Fruit fly (Drosophila melanogaster) whole organism, embryonic: ENCODE measurements around the gene CG45079.

Experiments
- Adf1 ChIP-seq: fragments of 200-800 bp; sonication (Bioruptor generic); IDR thresholded peaks from 2 replicates; pipeline ENCODE4 v1.3.6; 2022; ENCODE audit warnings: missing biosample characterization, missing genetic modification characterization
- Antp ChIP-seq: fragments of 200-800 bp; sonication (Bioruptor generic); optimal IDR thresholded peaks from 3 replicates; lab custom pipeline; 2016; ENCODE audit warnings: missing biosample characterization, missing genetic modification characterization
- Awh ChIP-seq: fragments of 200-800 bp; sonication (Bioruptor generic); IDR thresholded peaks from 2 replicates; pipeline ENCODE4, ENCODE4 v1.3.6; 2022; ENCODE audit warnings: missing biosample characterization, missing genetic modification characterization
- Bteb2 ChIP-seq: fragments of 200-800 bp; sonication (Bioruptor generic); optimal IDR thresholded peaks from 2 replicates; lab custom pipeline; 2016; ENCODE audit warnings: missing biosample characterization, missing genetic modification characterization
- CG10267 ChIP-seq: fragments of 200-800 bp; sonication (Bioruptor generic); optimal IDR thresholded peaks from 2 replicates; lab custom pipeline; 2018; ENCODE audit warnings: missing biosample characterization, mild to moderate bottlenecking, missing genetic modification characterization, moderate library complexity
- CG10321 ChIP-seq: fragments of 200-800 bp; sonication (Bioruptor generic); IDR thresholded peaks from 2 replicates; pipeline ENCODE4 v1.3.6; 2022; ENCODE audit warnings: missing biosample characterization, missing genetic modification characterization
- CG11504 ChIP-seq: fragments of 200-800 bp; sonication (Bioruptor generic); optimal IDR thresholded peaks from 3 replicates; lab custom pipeline; 2019; ENCODE audit warnings: missing biosample characterization, mild to moderate bottlenecking, missing genetic modification characterization, moderate library complexity
- CG12219 ChIP-seq: fragments of 200-800 bp; sonication (Bioruptor generic); optimal IDR thresholded peaks from 3 replicates; lab custom pipeline; 2018; ENCODE audit warnings: missing biosample characterization, mild to moderate bottlenecking, missing genetic modification characterization
- CG1233 ChIP-seq: fragments of 200-800 bp; sonication (Bioruptor generic); optimal IDR thresholded peaks from 4 replicates; lab custom pipeline; 2018; ENCODE audit warnings: missing biosample characterization, mild to moderate bottlenecking, missing genetic modification characterization
- CG1529 ChIP-seq: fragments of 200-800 bp; sonication (Bioruptor generic); optimal IDR thresholded peaks from 3 replicates; lab custom pipeline; 2018; ENCODE audit warnings: missing biosample characterization, missing genetic modification characterization
- CG1603 ChIP-seq: fragments of 200-800 bp; sonication (Bioruptor generic); optimal IDR thresholded peaks from 2 replicates; lab custom pipeline; 2019; ENCODE audit warnings: missing biosample characterization, mild to moderate bottlenecking, missing genetic modification characterization, moderate library complexity
- CG17359 ChIP-seq: fragments of 200-800 bp; sonication (Bioruptor generic); optimal IDR thresholded peaks from 3 replicates; lab custom pipeline; 2018; ENCODE audit warnings: missing biosample characterization, mild to moderate bottlenecking, missing genetic modification characterization, moderate library complexity
- CG17361 ChIP-seq: fragments of 200-800 bp; sonication (Bioruptor generic); IDR thresholded peaks from 3 replicates; pipeline ENCODE4 v1.3.6; 2022; ENCODE audit warnings: missing biosample characterization, missing genetic modification characterization
- CG31388 ChIP-seq: fragments of 200-800 bp; sonication (Bioruptor generic); optimal IDR thresholded peaks from 2 replicates; lab custom pipeline; 2016; ENCODE audit warnings: missing biosample characterization, missing genetic modification characterization
- CG31441 ChIP-seq: fragments of 200-800 bp; sonication (Bioruptor generic); IDR thresholded peaks from 2 replicates; pipeline ENCODE4 v1.3.6; 2022; ENCODE audit warnings: missing biosample characterization, missing genetic modification characterization
- CG32767 ChIP-seq: fragments of 200-800 bp; sonication (Bioruptor generic); IDR thresholded peaks from 2 replicates; pipeline ENCODE4 v1.3.6; 2022; ENCODE audit warnings: missing biosample characterization, missing genetic modification characterization
- CG4820 ChIP-seq: fragments of 200-800 bp; sonication (Bioruptor generic); optimal IDR thresholded peaks from 3 replicates; lab custom pipeline; 2016; ENCODE audit warnings: missing biosample characterization, missing genetic modification characterization
- CG6175 ChIP-seq: fragments of 200-800 bp; sonication (Bioruptor generic); IDR thresholded peaks from 3 replicates; pipeline ENCODE4 v1.3.6; 2022; ENCODE audit warnings: missing biosample characterization, missing genetic modification characterization
- CG7839 ChIP-seq: fragments of 200-800 bp; sonication (Bioruptor generic); optimal IDR thresholded peaks from 3 replicates; lab custom pipeline; 2018; ENCODE audit warnings: missing biosample characterization, mild to moderate bottlenecking, missing genetic modification characterization, moderate library complexity
- CG8281 ChIP-seq: fragments of 200-800 bp; sonication (Bioruptor generic); optimal IDR thresholded peaks from 2 replicates; lab custom pipeline; 2018; ENCODE audit warnings: missing biosample characterization, mild to moderate bottlenecking, missing genetic modification characterization, moderate library complexity
- CG8359 ChIP-seq: fragments of 200-800 bp; sonication (Bioruptor generic); optimal IDR thresholded peaks from 2 replicates; lab custom pipeline; 2017; ENCODE audit warnings: missing biosample characterization, mild to moderate bottlenecking, missing genetic modification characterization, borderline replicate concordance
- Dad ChIP-seq: fragments of 200-800 bp; sonication (Bioruptor generic); optimal IDR thresholded peaks from 3 replicates; lab custom pipeline; 2016; ENCODE audit warnings: missing biosample characterization, missing genetic modification characterization
- Ets65A ChIP-seq: fragments of 200-800 bp; sonication (Bioruptor generic); peaks from one replicate; lab custom pipeline; 2016; ENCODE audit warnings: missing biosample characterization, missing genetic modification characterization
- Mad ChIP-seq: fragments of 200-800 bp; sonication (Bioruptor generic); optimal IDR thresholded peaks from 2 replicates; lab custom pipeline; 2016; ENCODE audit warnings: missing biosample characterization, missing genetic modification characterization
- Med ChIP-seq: fragments of 200-800 bp; sonication (Bioruptor generic); peaks from one replicate; lab custom pipeline; 2016; ENCODE audit warnings: missing biosample characterization, missing genetic modification characterization, mild to moderate bottlenecking, inconsistent platforms, moderate library complexity
- Ravus ChIP-seq: fragments of 200-800 bp; sonication (Bioruptor generic); IDR thresholded peaks from 2 replicates; pipeline ENCODE4 v1.3.6; 2022; ENCODE audit warnings: missing biosample characterization, missing genetic modification characterization
- cad ChIP-seq: fragments of >200 bp; optimal IDR thresholded peaks from 2 replicates; lab custom pipeline; 2017; ENCODE audit warnings: missing biosample characterization, missing genetic modification characterization
- cas ChIP-seq: fragments of 200-800 bp; sonication (Bioruptor generic); IDR thresholded peaks from 2 replicates; pipeline ENCODE4 v1.3.6; 2022; ENCODE audit warnings: missing biosample characterization, missing genetic modification characterization
- chn ChIP-seq: fragments of 200-800 bp; sonication (Bioruptor generic); optimal IDR thresholded peaks from 2 replicates; lab custom pipeline; 2016; ENCODE audit warnings: missing biosample characterization, missing genetic modification characterization
- ci ChIP-seq: fragments of 200-800 bp; sonication (Bioruptor generic); IDR thresholded peaks from 3 replicates; pipeline ENCODE4 v1.3.6; 2022; ENCODE audit warnings: missing biosample characterization, missing genetic modification characterization
- crol ChIP-seq: fragments of 200-800 bp; sonication (Bioruptor generic); IDR thresholded peaks from 2 replicates; pipeline ENCODE4 v1.3.6; 2022; ENCODE audit warnings: missing biosample characterization, missing genetic modification characterization
- cwo ChIP-seq: fragments of 200-800 bp; sonication (Bioruptor generic); optimal IDR thresholded peaks from 3 replicates; lab custom pipeline; 2017; ENCODE audit warnings: missing biosample characterization, missing genetic modification characterization, mild to moderate bottlenecking, moderate library complexity, missing genetic modification reagents
- dmrt11E ChIP-seq: fragments of 200-800 bp; sonication (Bioruptor generic); optimal IDR thresholded peaks from 3 replicates; lab custom pipeline; 2018; ENCODE audit warnings: missing biosample characterization, mild to moderate bottlenecking, missing genetic modification characterization, moderate library complexity
- dysf ChIP-seq: fragments of 200-800 bp; sonication (Bioruptor generic); IDR thresholded peaks from 3 replicates; pipeline ENCODE4 v1.3.6; 2022; ENCODE audit warnings: missing biosample characterization, missing genetic modification characterization
- exex ChIP-seq: fragments of 200-800 bp; sonication (Bioruptor generic); optimal IDR thresholded peaks from 4 replicates; lab custom pipeline; 2018; ENCODE audit warnings: missing biosample characterization, mild to moderate bottlenecking, missing genetic modification characterization, moderate library complexity
- grau ChIP-seq: fragments of 200-800 bp; optimal IDR thresholded peaks from 3 replicates; lab custom pipeline; 2019; ENCODE audit warnings: missing biosample characterization, mild to moderate bottlenecking, missing genetic modification characterization, moderate library complexity
- gt ChIP-seq: fragments of 200-800 bp; sonication (Bioruptor generic); IDR thresholded peaks from 2 replicates; pipeline ENCODE4 v1.3.6; 2022; ENCODE audit warnings: missing biosample characterization, missing genetic modification characterization
- nmo ChIP-seq: fragments of 200-800 bp; sonication (Bioruptor generic); optimal IDR thresholded peaks from 2 replicates; lab custom pipeline; 2018; ENCODE audit warnings: missing biosample characterization, mild to moderate bottlenecking, missing genetic modification characterization, moderate library complexity
- sd ChIP-seq: fragments of 200-800 bp; sonication (Bioruptor generic); optimal IDR thresholded peaks from 3 replicates; lab custom pipeline; 2018; ENCODE audit warnings: missing biosample characterization, mild to moderate bottlenecking, missing genetic modification characterization, moderate library complexity
- tgo ChIP-seq: fragments of 200-800 bp; sonication (Bioruptor generic); IDR thresholded peaks from 3 replicates; pipeline ENCODE4 v1.3.6; 2022; ENCODE audit warnings: missing biosample characterization, missing genetic modification characterization
- tna ChIP-seq: fragments of 200-800 bp; sonication (Bioruptor generic); IDR thresholded peaks from 2 replicates; pipeline ENCODE4 v1.3.6; 2022; ENCODE audit warnings: missing biosample characterization, missing genetic modification characterization; ENCODE audit not compliant: partially characterized antibody
- tup ChIP-seq: fragments of 200-800 bp; sonication (Bioruptor generic); optimal IDR thresholded peaks from 2 replicates; lab custom pipeline; 2016; ENCODE audit warnings: missing biosample characterization, mild to moderate bottlenecking, missing genetic modification characterization, moderate library complexity
- tx ChIP-seq: fragments of 200-800 bp; sonication (Bioruptor generic); optimal IDR thresholded peaks from 2 replicates; lab custom pipeline; 2016; ENCODE audit warnings: missing biosample characterization, missing genetic modification characterization
- unc-4 ChIP-seq: fragments of 200-800 bp; sonication (Bioruptor generic); IDR thresholded peaks from 2 replicates; pipeline ENCODE4 v1.3.6; 2022; ENCODE audit warnings: missing biosample characterization, missing genetic modification characterization; ENCODE audit not compliant: partially characterized antibody
- yki ChIP-seq: fragments of >200 bp; optimal IDR thresholded peaks from 3 replicates; lab custom pipeline; 2018

Gene CG45079

dm6 chr3R:17122796-17123504 lies 1.3 kb upstream of the CG45079 start (continued):
- TF ChIP-seq gt (GFP tag; lab: Robert Waterston, UW) (no peak), CG8281 (tag; lab: Kevin White, UChicago) (peak; percentile 95), CG4820 (GFP tag; lab: Kevin White, UChicago) (no peak), CG1529 (no peak), yki (lab: Kevin White, UChicago) (no peak), CG1233 (GFP tag; lab: Kevin White, UChicago) (no peak), Dad (GFP tag; lab: Kevin White, UChicago) (no peak), CG31441 (GFP tag; lab: Robert Waterston, UW) (0 out of 2 replicates have a peak, but pooled peaks have one; percentile 37), unc-4 (GFP tag; lab: Robert Waterston, UW) (no peak), CG6175 (GFP tag; lab: Robert Waterston, UW) (peak; percentile 87), tup (GFP tag; lab: Kevin White, UChicago) (no peak), tgo (GFP tag; lab: Robert Waterston, UW) (no peak), tna (GFP tag; lab: Robert Waterston, UW) (no peak), Mad (GFP tag; lab: Kevin White, UChicago) (no peak), crol (peak; percentile 91), grau (tag; lab: Kevin White, UChicago) (no peak), CG32767 (no peak), CG7839 (peak; percentile 7), Ravus (no peak), cas (GFP tag; lab: Robert Waterston, UW) (no peak), CG1603 (tag; lab: Kevin White, UChicago) (no peak), Adf1 (GFP tag; lab: Robert Waterston, UW) (peak; percentile 73), exex (tag; lab: Kevin White, UChicago) (no peak), CG31388 (GFP tag; lab: Kevin White, UChicago) (no peak), dmrt11E (tag; lab: Kevin White, UChicago) (no peak), chn (GFP tag; lab: Kevin White, UChicago) (no peak), CG17361 (GFP tag; lab: Robert Waterston, UW) (0 out of 3 replicates have a peak, but pooled peaks have one; percentile 14)

DNA sequence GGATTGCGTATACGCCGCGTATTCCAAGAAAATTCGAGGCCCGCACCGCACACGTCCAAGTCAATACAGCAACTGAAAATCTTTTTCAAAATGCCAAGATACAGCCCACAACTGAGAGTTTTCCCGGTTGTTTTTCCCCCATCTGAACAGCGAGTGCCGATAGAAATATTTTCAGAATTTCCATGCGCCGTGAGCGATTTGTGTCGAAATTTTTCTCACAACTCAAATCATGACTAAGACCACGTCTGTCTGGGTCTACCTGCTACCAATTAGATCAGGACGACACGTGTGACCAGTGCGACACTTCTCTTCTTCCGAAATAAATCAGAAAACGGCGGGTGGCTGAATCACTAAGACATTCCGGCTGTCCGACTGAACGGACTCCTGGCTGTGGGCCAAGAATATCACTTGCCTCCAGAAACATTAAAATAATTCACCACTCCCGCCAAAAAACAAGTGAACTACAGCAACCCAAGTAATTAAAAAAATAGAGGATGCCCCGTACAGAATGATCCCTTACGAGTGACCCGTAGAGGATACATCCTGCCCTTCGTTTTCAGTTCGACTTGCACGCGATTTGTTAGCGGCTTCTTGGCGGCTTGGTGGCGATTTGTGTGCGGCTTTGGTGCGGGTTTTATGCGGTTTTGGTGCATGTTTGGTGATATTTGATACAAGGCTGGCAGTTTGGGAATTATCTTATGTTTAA lies 1.2 kb downstream of the CG45079 start, which contains the start of gene cher:
cher (minus strand) TSS at position 51 of the 706 bp plus-strand sequence.
- TF ChIP-seq tx = no peak
- peak; percentile 47 for TF ChIP-seq Ets65A (GFP tag; lab: Kevin White, UChicago)
- TF ChIP-seq CG17359 (tag; lab: Kevin White, UChicago) = no peak
- no peak for TF ChIP-seq nmo (GFP tag; lab: Kevin White, UChicago)
- no peak for TF ChIP-seq CG12219 (GFP tag; lab: Kevin White, UChicago)
- no peak for TF ChIP-seq ci (GFP tag; lab: Robert Waterston, UW)
- TF ChIP-seq cad (GFP tag; lab: Kevin White, UChicago) = no peak
- peak; percentile 61 for TF ChIP-seq Med (GFP tag; lab: Kevin White, UChicago)
- TF ChIP-seq CG10267 (tag; lab: Kevin White, UChicago) = no peak
- TF ChIP-seq Antp (GFP tag; lab: Kevin White, UChicago) = no peak
- peak; percentile 53 for TF ChIP-seq sd (tag; lab: Kevin White, UChicago)
- TF ChIP-seq cwo (GFP tag; lab: Kevin White, UChicago) = peak; percentile 30
- no peak for TF ChIP-seq CG6175 (GFP tag; lab: Robert Waterston, UW)
- TF ChIP-seq dysf (GFP tag; lab: Robert Waterston, UW) = no peak
- TF ChIP-seq CG10321 (GFP tag; lab: Robert Waterston, UW) = no peak
- peak; percentile 97 for TF ChIP-seq CG8359 (GFP tag; lab: Kevin White, UChicago)
- no peak for TF ChIP-seq CG11504 (tag; lab: Kevin White, UChicago)
- TF ChIP-seq Awh (GFP tag; lab: Robert Waterston, UW) = no peak
- no peak for TF ChIP-seq Bteb2 (GFP tag; lab: Kevin White, UChicago)
